Fruit fly (Drosophila melanogaster) whole organism, embryonic: ENCODE measurements around the gene serp.

Experiments
- CG1024 ChIP-seq: fragments of 200-800 bp; sonication (Bioruptor generic); IDR thresholded peaks from 2 replicates; pipeline ENCODE4 v1.3.6; 2022; ENCODE audit warnings: missing biosample characterization, missing genetic modification characterization
- CG10321 ChIP-seq: fragments of 200-800 bp; sonication (Bioruptor generic); IDR thresholded peaks from 2 replicates; pipeline ENCODE4 v1.3.6; 2022; ENCODE audit warnings: missing biosample characterization, missing genetic modification characterization
- CG10654 ChIP-seq: fragments of 200-800 bp; sonication (Bioruptor generic); optimal IDR thresholded peaks from 2 replicates; lab custom pipeline; 2016; ENCODE audit warnings: missing biosample characterization, missing genetic modification characterization
- CG10979 ChIP-seq: fragments of 200-800 bp; sonication (Bioruptor generic); optimal IDR thresholded peaks from 2 replicates; lab custom pipeline; 2018; ENCODE audit warnings: missing biosample characterization, mild to moderate bottlenecking, missing genetic modification characterization, moderate library complexity
- CG11695 ChIP-seq: fragments of 200-800 bp; sonication (Bioruptor generic); IDR thresholded peaks from 3 replicates; pipeline ENCODE4 v1.3.6; 2022; ENCODE audit warnings: missing biosample characterization, missing genetic modification characterization
- CG12219 ChIP-seq: fragments of 200-800 bp; sonication (Bioruptor generic); optimal IDR thresholded peaks from 3 replicates; lab custom pipeline; 2018; ENCODE audit warnings: missing biosample characterization, mild to moderate bottlenecking, missing genetic modification characterization
- CG12236 ChIP-seq: fragments of 200-800 bp; sonication (Bioruptor generic); optimal IDR thresholded peaks from 2 replicates; lab custom pipeline; 2016; ENCODE audit warnings: missing biosample characterization, missing genetic modification characterization
- CG13296 ChIP-seq: fragments of 200-800 bp; sonication (Bioruptor generic); optimal IDR thresholded peaks from 3 replicates; lab custom pipeline; 2018; ENCODE audit warnings: missing biosample characterization, mild to moderate bottlenecking, missing genetic modification characterization
- CG14441 ChIP-seq: fragments of 200-800 bp; sonication (Bioruptor generic); IDR thresholded peaks from 2 replicates; pipeline ENCODE4 v1.3.6; 2022; ENCODE audit warnings: missing biosample characterization, missing genetic modification characterization
- CG15479 ChIP-seq: fragments of 200-800 bp; sonication (Bioruptor generic); optimal IDR thresholded peaks from 3 replicates; lab custom pipeline; 2019; ENCODE audit warnings: missing biosample characterization, mild to moderate bottlenecking, missing genetic modification characterization, moderate library complexity
- CG16779 ChIP-seq: fragments of 200-800 bp; sonication (Bioruptor generic); IDR thresholded peaks from 2 replicates; pipeline ENCODE4 v1.3.6; 2022; ENCODE audit warnings: missing biosample characterization, missing genetic modification characterization
- CG17802 ChIP-seq: fragments of 200-800 bp; sonication (Bioruptor generic); optimal IDR thresholded peaks from 2 replicates; lab custom pipeline; 2018; ENCODE audit warnings: missing biosample characterization, mild to moderate bottlenecking, missing genetic modification characterization, moderate library complexity
- CG1832 ChIP-seq: fragments of 200-800 bp; sonication (Bioruptor generic); optimal IDR thresholded peaks from 2 replicates; lab custom pipeline; 2017; ENCODE audit warnings: missing biosample characterization, mild to moderate bottlenecking, missing genetic modification characterization, inconsistent platforms
- CG3065 ChIP-seq: fragments of 200-800 bp; sonication (Bioruptor generic); optimal IDR thresholded peaks from 2 replicates; lab custom pipeline; 2016; ENCODE audit warnings: missing biosample characterization, missing genetic modification characterization
- CG31441 ChIP-seq: fragments of 200-800 bp; sonication (Bioruptor generic); IDR thresholded peaks from 2 replicates; pipeline ENCODE4 v1.3.6; 2022; ENCODE audit warnings: missing biosample characterization, missing genetic modification characterization
- CG32532 ChIP-seq: fragments of 200-800 bp; sonication (Bioruptor generic); IDR thresholded peaks from 2 replicates; pipeline ENCODE4 v1.3.6; 2022; ENCODE audit warnings: missing biosample characterization, missing genetic modification characterization
- CG3847 ChIP-seq: fragments of 200-800 bp; sonication (Bioruptor generic); IDR thresholded peaks from 2 replicates; pipeline ENCODE4 v1.3.6; 2022; ENCODE audit warnings: missing biosample characterization, missing genetic modification characterization
- CG7357 ChIP-seq: fragments of 200-800 bp; sonication (Bioruptor generic); IDR thresholded peaks from 3 replicates; pipeline ENCODE4 v1.3.6; 2022; ENCODE audit warnings: missing biosample characterization, missing genetic modification characterization
- CG7745 ChIP-seq: fragments of 200-800 bp; sonication (Bioruptor generic); optimal IDR thresholded peaks from 2 replicates; lab custom pipeline; 2018; ENCODE audit warnings: missing biosample characterization, mild to moderate bottlenecking, missing genetic modification characterization, moderate library complexity
- D ChIP-seq, 2 experiments: fragments of 200-800 bp in 1 of 2; fragments of >200 bp in 1 of 2; sonication (Bioruptor generic) in 1 of 2; optimal IDR thresholded peaks; 2 replicates in 1 of 2; 3 replicates in 1 of 2; lab custom pipeline; 2017; ENCODE audit warnings: mild to moderate bottlenecking in 1 of 2, missing biosample characterization in 1 of 2, missing genetic modification characterization in 1 of 2, missing genetic modification reagents in 1 of 2
- Doc3 ChIP-seq: fragments of 200-800 bp; sonication (Bioruptor generic); IDR thresholded peaks from 3 replicates; pipeline ENCODE4 v1.3.6; 2022; ENCODE audit warnings: missing biosample characterization, missing genetic modification characterization; ENCODE audit not compliant: partially characterized antibody
- Dref ChIP-seq: fragments of 200-800 bp; sonication (Bioruptor generic); IDR thresholded peaks from 2 replicates; pipeline ENCODE4 v1.3.6; 2022; ENCODE audit warnings: missing biosample characterization, missing genetic modification characterization
- Eip74EF ChIP-seq, 2 experiments: fragments of 200-800 bp in 1 of 2; fragments of >200 bp in 1 of 2; sonication (Bioruptor generic) in 1 of 2; optimal IDR thresholded peaks; 2 replicates each; lab custom pipeline; 2017 to 2019; ENCODE audit warnings: missing biosample characterization in 2 of 2, missing genetic modification characterization in 2 of 2, mild to moderate bottlenecking in 1 of 2, moderate library complexity in 1 of 2
- Gug ChIP-seq: fragments of 200-800 bp; sonication (Bioruptor generic); IDR thresholded peaks from 4 replicates; pipeline ENCODE4 v1.3.6; 2022; ENCODE audit warnings: missing biosample characterization, missing genetic modification characterization
- HHEX ChIP-seq: fragments of 200-800 bp; sonication (Bioruptor generic); optimal IDR thresholded peaks from 3 replicates; lab custom pipeline; 2017; ENCODE audit warnings: missing biosample characterization, mild to moderate bottlenecking, missing genetic modification characterization, missing genetic modification reagents
- HmgZ ChIP-seq: fragments of 200-800 bp; sonication (Bioruptor generic); optimal IDR thresholded peaks from 2 replicates; lab custom pipeline; 2018; ENCODE audit warnings: missing biosample characterization, mild to moderate bottlenecking, missing genetic modification characterization
- Hr39 ChIP-seq: fragments of >200 bp; optimal IDR thresholded peaks from 2 replicates; lab custom pipeline; 2017
- Jarid2 ChIP-seq: fragments of 200-800 bp; sonication (Bioruptor generic); optimal IDR thresholded peaks from 3 replicates; lab custom pipeline; 2017; ENCODE audit warnings: mild to moderate bottlenecking, missing biosample characterization, missing genetic modification reagents, missing genetic modification characterization
- Meics ChIP-seq: fragments of 200-800 bp; sonication (Bioruptor generic); optimal IDR thresholded peaks from 2 replicates; lab custom pipeline; 2017; ENCODE audit warnings: missing biosample characterization, mild to moderate bottlenecking, missing genetic modification characterization
- NfI ChIP-seq: fragments of 200-800 bp; sonication (Bioruptor generic); optimal IDR thresholded peaks from 3 replicates; lab custom pipeline; 2018; ENCODE audit warnings: missing biosample characterization, mild to moderate bottlenecking, missing genetic modification characterization, moderate library complexity
- Optix ChIP-seq: fragments of 200-800 bp; sonication (Bioruptor generic); IDR thresholded peaks from 3 replicates; pipeline ENCODE4 v1.3.6; 2022; ENCODE audit warnings: missing biosample characterization, missing genetic modification characterization
- Poxn ChIP-seq: fragments of 200-800 bp; sonication (Bioruptor generic); IDR thresholded peaks from 2 replicates; pipeline ENCODE4 v1.3.6; 2022; ENCODE audit warnings: missing biosample characterization, missing genetic modification characterization
- Sry-δ ChIP-seq: fragments of 200-800 bp; sonication (Bioruptor generic); optimal IDR thresholded peaks from 2 replicates; lab custom pipeline; 2016; ENCODE audit warnings: missing biosample characterization, missing genetic modification characterization
- Usf ChIP-seq: fragments of 200-800 bp; sonication (Bioruptor generic); optimal IDR thresholded peaks from 2 replicates; lab custom pipeline; 2017; ENCODE audit warnings: missing genotype, missing biosample characterization, missing genetic modification characterization
- ap ChIP-seq: fragments of 200-800 bp; sonication (Bioruptor generic); IDR thresholded peaks from 2 replicates; pipeline ENCODE4 v1.3.6; 2022; ENCODE audit warnings: missing biosample characterization, missing genetic modification characterization
- az2 ChIP-seq: fragments of 200-800 bp; sonication (Bioruptor generic); optimal IDR thresholded peaks from 3 replicates; lab custom pipeline; 2016; ENCODE audit warnings: missing biosample characterization, missing genetic modification characterization
- cg ChIP-seq: fragments of 200-800 bp; sonication (Bioruptor generic); optimal IDR thresholded peaks from 3 replicates; lab custom pipeline; 2019; ENCODE audit warnings: missing biosample characterization, mild to moderate bottlenecking, missing genetic modification characterization, moderate library complexity
- chn ChIP-seq: fragments of 200-800 bp; sonication (Bioruptor generic); optimal IDR thresholded peaks from 2 replicates; lab custom pipeline; 2016; ENCODE audit warnings: missing biosample characterization, missing genetic modification characterization
- ci ChIP-seq: fragments of 200-800 bp; sonication (Bioruptor generic); IDR thresholded peaks from 3 replicates; pipeline ENCODE4 v1.3.6; 2022; ENCODE audit warnings: missing biosample characterization, missing genetic modification characterization
- crp ChIP-seq, 2 experiments: fragments of 200-800 bp; sonication (Bioruptor generic); optimal IDR thresholded peaks; 2 replicates in 1 of 2; 3 replicates in 1 of 2; lab custom pipeline; 2017; ENCODE audit warnings: missing biosample characterization in 2 of 2, missing genetic modification characterization in 2 of 2, mild to moderate bottlenecking in 1 of 2, moderate library complexity in 1 of 2
- gsb ChIP-seq: fragments of 200-800 bp; sonication (Bioruptor generic); IDR thresholded peaks from 2 replicates; pipeline ENCODE4 v1.3.6; 2022; ENCODE audit warnings: missing biosample characterization, missing genetic modification characterization
- hkb ChIP-seq, 2 experiments: fragments of 200-800 bp in 1 of 2; fragments of >200 bp in 1 of 2; sonication (Bioruptor generic) in 1 of 2; IDR thresholded peaks in 1 of 2; optimal IDR thresholded peaks in 1 of 2; 2 replicates each; pipeline versions ENCODE4 v1.3.6 to Lab custom; 2017 to 2022; ENCODE audit warnings: missing biosample characterization in 1 of 2, missing genetic modification characterization in 1 of 2
- ind ChIP-seq: fragments of 200-800 bp; sonication (Bioruptor generic); optimal IDR thresholded peaks from 3 replicates; lab custom pipeline; 2016; ENCODE audit warnings: missing biosample characterization, missing genetic modification characterization
- pnt ChIP-seq: fragments of 200-800 bp; sonication (Bioruptor generic); optimal IDR thresholded peaks from 3 replicates; lab custom pipeline; 2016; ENCODE audit warnings: missing biosample characterization, missing genetic modification characterization
- pum ChIP-seq: fragments of 200-800 bp; sonication (Bioruptor generic); optimal IDR thresholded peaks from 2 replicates; lab custom pipeline; 2016; ENCODE audit warnings: missing biosample characterization, missing genetic modification characterization
- pzg ChIP-seq: fragments of 200-800 bp; sonication (Bioruptor generic); optimal IDR thresholded peaks from 3 replicates; lab custom pipeline; 2018; ENCODE audit warnings: missing biosample characterization, mild to moderate bottlenecking, missing genetic modification characterization, moderate library complexity
- row ChIP-seq: fragments of 200-800 bp; sonication (Bioruptor generic); IDR thresholded peaks from 3 replicates; pipeline ENCODE4 v1.3.6; 2022; ENCODE audit warnings: missing biosample characterization, missing genetic modification characterization
- sqz ChIP-seq: fragments of 200-800 bp; sonication (Bioruptor generic); optimal IDR thresholded peaks from 3 replicates; lab custom pipeline; 2018; ENCODE audit warnings: missing biosample characterization, mild to moderate bottlenecking, missing genetic modification characterization
- stc ChIP-seq: fragments of 200-800 bp; sonication (Bioruptor generic); IDR thresholded peaks from 2 replicates; pipeline ENCODE4 v1.3.6; 2022; ENCODE audit warnings: missing biosample characterization, missing genetic modification characterization
- unc-4 ChIP-seq: fragments of 200-800 bp; sonication (Bioruptor generic); IDR thresholded peaks from 2 replicates; pipeline ENCODE4 v1.3.6; 2022; ENCODE audit warnings: missing biosample characterization, missing genetic modification characterization; ENCODE audit not compliant: partially characterized antibody
- wor ChIP-seq: fragments of 200-800 bp; sonication (Bioruptor generic); IDR thresholded peaks from 2 replicates; pipeline ENCODE4 v1.3.6; 2022; ENCODE audit warnings: missing biosample characterization, missing genetic modification characterization

The serp gene

dm6 chr3L:19655923-19656322, 51.9 kb downstream of the serp start (continued):
- TF ChIP-seq CG3847 (GFP tag; lab: Robert Waterston, UW) (peak; percentile 54), wor (peak; percentile 68), gsb (GFP tag; lab: Robert Waterston, UW) (no peak), CG1024 (no peak), CG1832 (no peak), CG14441 (peak; percentile 65), crp (GFP tag; optimal IDR thresholded peaks at IDR 0.05; lab: Kevin White, UChicago) (no peak), hkb (optimal IDR thresholded peaks at IDR 0.05; lab: Kevin White, UChicago) (no peak), hkb (GFP tag; IDR thresholded peaks at IDR 0.05; lab: Robert Waterston, UW) (peak; percentile 53; the same call in 1 of the 2 replicates), CG10321 (GFP tag; lab: Robert Waterston, UW) (no peak), unc-4 (GFP tag; lab: Robert Waterston, UW) (no peak), D (optimal IDR thresholded peaks at IDR 0.05; lab: Kevin White, UChicago) (no peak), D (GFP tag; optimal IDR thresholded peaks at IDR 0.05; lab: Kevin White, UChicago) (peak; percentile 73), Jarid2 (GFP tag; lab: Kevin White, UChicago) (no peak), Doc3 (no peak), sqz (peak; percentile 53), ind (GFP tag; lab: Kevin White, UChicago) (peak; percentile 40), CG32532 (GFP tag; lab: Robert Waterston, UW) (no peak; the same call in 1 of the 2 replicates), cg (GFP tag; lab: Kevin White, UChicago) (no peak), stc (peak; percentile 55), Usf (no peak), row (peak; percentile 73), CG15479 (GFP tag; lab: Kevin White, UChicago) (no peak), Eip74EF (GFP tag; optimal IDR thresholded peaks at IDR 0.05; lab: Kevin White, UChicago) (no peak), HmgZ (tag; lab: Kevin White, UChicago) (no peak), CG13296 (peak; percentile 36), CG10654 (GFP tag; lab: Kevin White, UChicago) (no peak), pum (peak; percentile 26), CG16779 (GFP tag; lab: Robert Waterston, UW) (no peak), pzg (GFP tag; lab: Kevin White, UChicago) (no peak), HHEX (peak; percentile 51), Gug (GFP tag; lab: Robert Waterston, UW) (peak; percentile 22; the same call in 1 of the 4 replicates), Sry-δ (GFP tag; lab: Kevin White, UChicago) (no peak), CG7745 (tag; lab: Kevin White, UChicago) (no peak), ap (no peak), az2 (GFP tag; lab: Kevin White, UChicago) (peak; percentile 44), NfI (no peak), CG12219 (GFP tag; lab: Kevin White, UChicago) (peak; percentile 54), CG10979 (tag; lab: Kevin White, UChicago) (peak; percentile 68), CG3065 (GFP tag; lab: Kevin White, UChicago) (no peak), Optix (GFP tag; lab: Robert Waterston, UW) (no peak), Dref (no peak), Hr39 (lab: Kevin White, UChicago) (no peak), Meics (GFP tag; lab: Kevin White, UChicago) (peak; percentile 49), CG17802 (tag; lab: Kevin White, UChicago) (no peak), CG31441 (peak; percentile 67), CG7357 (no peak), Poxn (no peak), ci (GFP tag; lab: Robert Waterston, UW) (peak; percentile 69; the same call in 2 of the 3 replicates), pnt (GFP tag; lab: Kevin White, UChicago) (peak; percentile 2), CG11695 (GFP tag; lab: Robert Waterston, UW) (0 out of 3 replicates have a peak, but pooled peaks have one; percentile 50), CG12236 (peak; percentile 13), chn (no peak)
